Worm (Caenorhabditis elegans): ENCODE measurements around the gene frpr-14.

- TF ChIP-seq ces-1 (GFP tag; optimal IDR thresholded peaks at IDR 0.05) (no peak), nhr-237 (tag; optimal IDR thresholded peaks at IDR 0.05) (no peak), hlh-1 (tag; optimal IDR thresholded peaks at IDR 0.05) (no peak), mep-1 (tag; optimal IDR thresholded peaks at IDR 0.05) (no peak), tbx-8 (GFP tag; optimal IDR thresholded peaks at IDR 0.05) (no peak), nhr-28 (tag; optimal IDR thresholded peaks at IDR 0.05) (no peak), nhr-12 (tag; optimal IDR thresholded peaks at IDR 0.05) (no peak), ztf-11 (tag; optimal IDR thresholded peaks at IDR 0.05) (no peak), elt-3 (tag; optimal IDR thresholded peaks at IDR 0.05) (no peak), pha-4 (tag; optimal IDR thresholded peaks at IDR 0.05) (no peak), snpc-4 (tag; optimal IDR thresholded peaks at IDR 0.05) (no peak), lsy-2 (tag; optimal IDR thresholded peaks at IDR 0.05) (no peak), elt-1 (tag; optimal IDR thresholded peaks at IDR 0.05; ENCODE audit: borderline replicate concordance, insufficient read depth) (no peak)
These were observed 11.3 kb upstream of the frpr-14 start, which contains the start of gene K07E8.6 for ce11 chrII:639467-639866.

Measured in whole organism, mixed stage, embryonic.